Worm (Caenorhabditis elegans): Measurements from ENCODE around the gene msp-63.

The msp-63 gene

DNA sequence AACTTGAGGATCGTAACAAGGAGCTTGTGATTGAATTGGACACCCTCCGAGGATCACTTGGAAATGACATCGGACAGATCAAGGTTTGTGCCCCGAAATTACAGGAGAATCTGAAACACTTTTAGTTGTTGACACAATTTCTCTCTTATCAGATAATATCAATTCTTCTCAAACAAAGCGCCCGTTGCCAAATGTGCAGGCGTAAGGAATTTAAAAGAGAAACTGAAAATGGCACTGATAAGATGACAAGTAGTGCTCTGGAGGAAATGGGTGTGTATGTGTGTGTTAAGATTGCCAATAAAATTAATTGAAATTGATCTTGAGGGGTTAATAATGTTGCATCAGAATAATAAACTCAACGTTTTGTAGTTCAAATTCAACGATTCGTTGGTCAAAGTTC, 45.9 kb downstream of the msp-63 start:
- TF ChIP-seq W03F9.2 (tag; optimal IDR thresholded peaks at IDR 0.05) (no peak), dao-5 (tag; optimal IDR thresholded peaks at IDR 0.05) (no peak), him-1 (tag; optimal IDR thresholded peaks at IDR 0.05) (no peak)

DNA sequence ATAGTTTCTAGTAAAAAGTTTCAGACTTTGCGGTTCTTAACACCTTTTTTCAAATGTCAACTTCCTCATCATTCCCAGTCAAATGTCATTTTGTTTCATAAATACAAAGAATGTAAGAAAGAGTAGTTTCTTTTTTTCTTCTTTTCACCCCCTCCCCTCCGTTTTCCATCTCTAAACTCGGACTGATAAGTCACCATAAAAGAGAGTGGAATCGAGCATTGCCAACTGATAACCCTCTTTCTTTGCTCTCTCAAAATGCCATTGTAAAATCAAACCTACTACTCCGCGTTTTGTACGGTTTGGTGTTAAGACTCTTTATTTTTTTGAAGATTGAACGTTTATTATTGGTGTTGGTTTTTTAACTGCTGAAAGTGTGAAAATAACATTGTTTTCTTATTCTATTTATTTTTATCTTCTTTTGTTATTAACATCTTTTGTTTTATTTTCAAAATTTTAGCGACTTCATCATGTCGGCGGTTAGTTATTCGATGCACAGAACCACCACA, 47.5 kb downstream of the msp-63 start, which contains the start of gene ifb-2:
Gene ifb-2 (plus strand): TSS at position 456 of the 506 bp plus-strand sequence.
- no peak for TF ChIP-seq W03F9.2 (tag; optimal IDR thresholded peaks at IDR 0.05)
- no peak for TF ChIP-seq dao-5 (tag; optimal IDR thresholded peaks at IDR 0.05)
- TF ChIP-seq him-1 (tag; optimal IDR thresholded peaks at IDR 0.05) = no peak

DNA sequence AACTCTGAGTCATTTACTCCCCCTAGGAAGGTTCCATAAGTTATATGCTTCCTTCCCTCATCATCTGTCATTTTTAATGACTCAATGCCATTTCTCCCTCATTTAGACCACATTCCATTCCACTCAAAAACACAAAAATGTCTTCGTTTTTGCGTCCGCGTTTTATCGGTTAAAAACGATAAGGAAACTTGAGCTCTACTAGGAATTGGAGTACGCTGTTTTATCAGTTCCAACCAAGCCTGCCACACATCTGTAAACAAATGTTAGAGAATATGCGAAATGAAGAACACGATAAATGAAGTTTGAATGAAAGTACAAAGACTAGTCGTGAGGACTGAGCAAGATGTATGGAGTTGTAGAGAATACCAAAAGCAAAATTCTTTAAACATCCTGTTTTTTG, 48.9 kb downstream of the msp-63 start:
- TF ChIP-seq dao-5 (tag; optimal IDR thresholded peaks at IDR 0.05) (no peak), W03F9.2 (tag; optimal IDR thresholded peaks at IDR 0.05) (no peak), him-1 (tag; optimal IDR thresholded peaks at IDR 0.05) (no peak)

DNA sequence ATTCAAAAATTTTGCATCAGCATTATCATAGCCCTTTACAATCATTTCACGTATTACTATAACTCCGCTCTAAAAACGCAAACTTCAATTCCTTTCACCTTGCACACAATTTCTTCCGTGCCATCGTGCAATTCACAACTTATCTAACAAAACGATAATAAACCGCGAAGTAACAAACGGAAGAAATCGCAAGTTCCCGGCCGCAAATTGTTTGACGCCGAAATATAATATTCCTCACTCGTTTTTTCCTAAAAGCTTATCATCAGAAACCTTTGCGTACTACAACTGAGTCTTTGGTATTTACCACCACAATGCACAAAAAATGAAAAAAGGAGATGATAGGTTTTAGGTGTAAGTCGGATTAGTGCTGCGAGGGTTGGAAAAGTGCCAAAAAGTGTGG, 49.9 kb downstream of the msp-63 start:
- TF ChIP-seq W03F9.2 (tag; optimal IDR thresholded peaks at IDR 0.05) (no peak), dao-5 (tag; optimal IDR thresholded peaks at IDR 0.05) (no peak), him-1 (tag; optimal IDR thresholded peaks at IDR 0.05) (no peak)
